Fruit fly (Drosophila melanogaster) whole organism, adult: ENCODE measurements around the gene alien.

ENCODE experiments used
- CG11617 ChIP-seq: fragments of 200-800 bp; sonication (Bioruptor generic); optimal IDR thresholded peaks from 2 replicates; lab custom pipeline; 2017; ENCODE audit warnings: mild to moderate bottlenecking, missing biosample characterization, missing genetic modification reagents, missing genetic modification characterization
- CG12768 ChIP-seq: fragments of 200-800 bp; sonication (Bioruptor generic); optimal IDR thresholded peaks from 2 replicates; lab custom pipeline; 2017; ENCODE audit warnings: missing biosample characterization, missing genetic modification characterization, mild to moderate bottlenecking, moderate library complexity, missing genetic modification reagents
- CG14711 ChIP-seq: fragments of 200-800 bp; sonication (Bioruptor generic); optimal IDR thresholded peaks from 2 replicates; lab custom pipeline; 2018; ENCODE audit warnings: missing biosample characterization, mild to moderate bottlenecking, missing genetic modification characterization, moderate library complexity
- CG1620 ChIP-seq: fragments of 200-800 bp; sonication (Bioruptor generic); optimal IDR thresholded peaks from 2 replicates; lab custom pipeline; 2016; ENCODE audit warnings: missing biosample characterization, missing genetic modification characterization
- CG33017 ChIP-seq: fragments of 200-800 bp; sonication (Bioruptor generic); optimal IDR thresholded peaks from 2 replicates; lab custom pipeline; 2018; ENCODE audit warnings: missing biosample characterization, mild to moderate bottlenecking, missing genetic modification characterization, moderate library complexity
- CG5204 ChIP-seq: fragments of 200-800 bp; sonication (Bioruptor generic); optimal IDR thresholded peaks from 2 replicates; lab custom pipeline; 2016; ENCODE audit warnings: missing biosample characterization, missing genetic modification characterization
- CG7045 ChIP-seq: fragments of 200-800 bp; sonication (Bioruptor generic); optimal IDR thresholded peaks from 2 replicates; lab custom pipeline; 2017; ENCODE audit warnings: missing biosample characterization, mild to moderate bottlenecking, missing genetic modification characterization
- CG7101 ChIP-seq: fragments of 200-800 bp; sonication (Bioruptor generic); optimal IDR thresholded peaks from 2 replicates; lab custom pipeline; 2018; ENCODE audit warnings: missing biosample characterization, mild to moderate bottlenecking, missing genetic modification characterization, moderate library complexity
- Clk ChIP-seq: fragments of 200-800 bp; sonication (Bioruptor generic); optimal IDR thresholded peaks from 2 replicates; lab custom pipeline; 2017; ENCODE audit warnings: missing biosample characterization, missing genetic modification characterization
- Crg-1 ChIP-seq: fragments of 200-800 bp; sonication (Bioruptor generic); optimal IDR thresholded peaks from 2 replicates; lab custom pipeline; 2016; ENCODE audit warnings: missing biosample characterization, missing genetic modification characterization
- Hr96 ChIP-seq: fragments of 200-800 bp; sonication (Bioruptor generic); optimal IDR thresholded peaks from 2 replicates; lab custom pipeline; 2016; ENCODE audit warnings: missing biosample characterization, missing genetic modification characterization
- Mnt ChIP-seq: fragments of 200-800 bp; sonication (Bioruptor generic); optimal IDR thresholded peaks from 2 replicates; lab custom pipeline; 2016; ENCODE audit warnings: missing biosample characterization, mild to moderate bottlenecking, missing genetic modification characterization
- bab1 ChIP-seq: fragments of 200-800 bp; sonication (Bioruptor generic); optimal IDR thresholded peaks from 3 replicates; lab custom pipeline; 2019; ENCODE audit warnings: missing biosample characterization, mild to moderate bottlenecking, missing genetic modification characterization, moderate library complexity
- cic ChIP-seq: fragments of 200-800 bp; sonication (Bioruptor generic); optimal IDR thresholded peaks from 2 replicates; lab custom pipeline; 2017; ENCODE audit warnings: missing biosample characterization, mild to moderate bottlenecking, missing genetic modification characterization, moderate library complexity
- cnc ChIP-seq, 2 experiments: fragments of >200 bp; optimal IDR thresholded peaks; 2 replicates each; lab custom pipeline; 2017
- kay ChIP-seq: fragments of 200-800 bp; sonication (Bioruptor generic); peaks from one replicate; lab custom pipeline; 2016; ENCODE audit warnings: missing biosample characterization, missing genetic modification characterization, borderline replicate concordance
- ovo ChIP-seq: fragments of 200-800 bp; sonication (Bioruptor generic); optimal IDR thresholded peaks from 2 replicates; lab custom pipeline; 2016; ENCODE audit warnings: missing biosample characterization, missing genetic modification characterization
- pad ChIP-seq: fragments of 200-800 bp; sonication (Bioruptor generic); optimal IDR thresholded peaks from 3 replicates; lab custom pipeline; 2017; ENCODE audit warnings: missing biosample characterization, missing genetic modification characterization, mild to moderate bottlenecking, moderate library complexity, missing genetic modification reagents
- tj ChIP-seq: fragments of 200-800 bp; sonication (Bioruptor generic); optimal IDR thresholded peaks from 3 replicates; lab custom pipeline; 2017; ENCODE audit warnings: missing biosample characterization, mild to moderate bottlenecking, missing genetic modification characterization, moderate library complexity
- toe ChIP-seq: fragments of 200-800 bp; sonication (Bioruptor generic); optimal IDR thresholded peaks from 2 replicates; lab custom pipeline; 2016; ENCODE audit warnings: missing biosample characterization, missing genetic modification characterization

The alien gene

DNA sequence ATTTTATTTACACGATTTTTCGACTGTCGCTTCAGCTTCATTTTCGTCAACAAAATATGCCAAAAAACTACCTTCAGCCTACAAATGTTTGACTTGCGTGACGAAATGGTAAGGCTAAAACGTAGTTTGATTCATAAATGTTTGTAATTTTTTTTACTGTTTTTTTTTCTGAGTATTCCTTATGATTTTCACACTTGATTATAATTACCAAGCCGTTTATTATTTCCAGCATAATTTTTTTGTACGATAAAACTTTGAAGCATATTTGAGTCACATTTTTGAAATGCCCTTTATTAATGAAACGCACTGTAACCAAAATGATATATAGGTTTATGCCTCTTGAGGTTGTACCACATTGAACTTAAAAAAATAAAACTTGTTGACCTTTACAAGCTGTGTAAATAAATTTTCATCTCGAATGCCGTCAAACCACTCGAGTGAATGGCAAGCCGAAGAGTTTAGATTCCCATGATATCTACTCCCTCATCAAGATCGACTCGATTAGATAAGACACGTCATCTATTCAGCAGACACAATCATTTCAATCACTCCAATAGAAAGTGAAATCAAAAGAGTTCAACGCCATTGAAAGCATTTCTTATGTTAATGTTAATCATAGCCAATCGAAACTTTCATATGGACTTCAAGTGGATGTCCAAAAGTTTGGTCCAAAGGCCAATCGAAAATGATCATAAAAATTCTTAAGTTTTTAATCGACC, 14.4 kb downstream of the alien start:
- TF ChIP-seq cic (GFP tag; lab: Kevin White, UChicago), result no peak
- TF ChIP-seq CG7101, result no peak
- no peak for TF ChIP-seq CG5204 (GFP tag; lab: Kevin White, UChicago)
- TF ChIP-seq CG7045 (GFP tag; lab: Kevin White, UChicago), result no peak
- TF ChIP-seq CG33017 (tag; lab: Kevin White, UChicago), result no peak
- TF ChIP-seq CG11617 (GFP tag; lab: Kevin White, UChicago), result no peak
- no peak for TF ChIP-seq bab1
- no peak for TF ChIP-seq kay
- TF ChIP-seq cnc (optimal IDR thresholded peaks at IDR 0.05; lab: Kevin White, UChicago), result no peak
- no peak for TF ChIP-seq Crg-1 (GFP tag; lab: Kevin White, UChicago)
- no peak for TF ChIP-seq ovo (GFP tag; lab: Kevin White, UChicago)
- TF ChIP-seq Hr96, result no peak

DNA sequence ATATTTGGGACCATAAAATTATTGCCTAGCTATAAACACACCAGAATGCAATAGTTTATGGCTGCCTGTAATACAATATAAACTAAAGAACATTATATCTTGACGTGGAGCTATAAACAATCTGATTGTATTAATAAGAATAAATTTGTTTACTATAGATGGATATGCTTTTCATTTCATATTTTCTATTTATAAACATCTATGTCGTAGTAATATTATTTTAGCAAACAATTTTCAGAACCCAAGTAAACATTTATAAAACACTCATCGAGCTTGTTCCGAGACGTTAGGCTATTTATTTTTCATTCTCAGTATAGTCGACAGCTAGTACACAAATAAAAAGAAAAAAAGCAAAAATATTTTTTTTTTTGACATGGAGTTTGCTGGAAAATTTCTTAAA, 16.8 kb downstream of the alien start, which contains the start of gene CG18662:
Gene CG18662, plus strand, starts transcription at position 301 of the 400 bp plus-strand sequence.
- peak; percentile 69 for TF ChIP-seq kay
- no peak for TF ChIP-seq pad

DNA sequence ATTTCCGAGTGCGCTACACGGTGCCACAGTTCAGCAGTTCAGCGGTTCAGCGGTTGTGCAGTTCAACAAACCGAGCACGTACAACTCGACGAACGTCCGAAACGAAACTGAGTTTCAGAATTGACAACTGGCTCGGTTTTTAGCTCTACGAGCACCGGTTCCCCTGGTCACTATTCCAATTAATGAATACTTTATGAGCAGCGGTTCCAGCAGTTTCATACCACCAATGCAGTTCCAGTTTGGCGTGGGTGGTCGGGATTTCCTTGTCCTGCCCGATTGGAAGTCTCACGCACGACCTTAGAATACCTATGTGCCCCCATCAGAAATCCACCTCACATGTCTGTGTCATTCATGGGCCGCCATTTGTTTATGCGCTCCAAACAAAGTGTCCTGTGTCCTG, 21.9 kb downstream of the alien start, which contains the start of gene CG9541:
Gene CG9541, minus strand, starts transcription at position 101 of the 400 bp plus-strand sequence.
- no peak for TF ChIP-seq Crg-1 (GFP tag; lab: Kevin White, UChicago)
- no peak for TF ChIP-seq CG14711 (tag; lab: Kevin White, UChicago)
- TF ChIP-seq Mnt (GFP tag; lab: Kevin White, UChicago), result no peak
- no peak for TF ChIP-seq CG5204 (GFP tag; lab: Kevin White, UChicago)
- TF ChIP-seq CG7101, result no peak
- no peak for TF ChIP-seq CG1620 (GFP tag; lab: Kevin White, UChicago)
- no peak for TF ChIP-seq bab1
- TF ChIP-seq CG33017 (tag; lab: Kevin White, UChicago), result no peak
- TF ChIP-seq Clk, result no peak
- TF ChIP-seq cnc (optimal IDR thresholded peaks at IDR 0.05; lab: Kevin White, UChicago), result no peak

DNA sequence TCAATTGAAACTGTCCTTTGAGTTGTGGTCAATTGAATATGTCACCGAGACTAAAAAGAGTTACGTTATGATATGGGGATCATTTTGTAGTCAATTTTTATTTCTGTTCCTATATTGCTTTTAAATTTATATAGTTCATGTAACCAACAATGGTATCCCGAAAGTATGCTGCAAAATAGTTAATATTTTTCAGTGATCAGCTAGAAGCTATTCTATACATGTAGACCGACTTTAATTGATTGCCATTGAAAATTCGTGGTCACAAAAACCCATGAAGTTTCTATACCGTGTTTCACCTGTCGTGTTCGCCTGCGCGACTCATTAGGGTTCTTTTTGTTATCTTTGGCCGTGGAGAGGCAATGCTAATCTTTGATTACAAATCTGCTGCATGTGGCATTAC, 22.7 kb downstream of the alien start:
- TF ChIP-seq bab1, result no peak
- no peak for TF ChIP-seq cnc (optimal IDR thresholded peaks at IDR 0.05; lab: Kevin White, UChicago)
- TF ChIP-seq CG7101, result no peak
- no peak for TF ChIP-seq CG11617 (GFP tag; lab: Kevin White, UChicago)
- TF ChIP-seq cic (GFP tag; lab: Kevin White, UChicago), result no peak
- no peak for TF ChIP-seq CG12768 (GFP tag; lab: Kevin White, UChicago)
- no peak for TF ChIP-seq pad

DNA sequence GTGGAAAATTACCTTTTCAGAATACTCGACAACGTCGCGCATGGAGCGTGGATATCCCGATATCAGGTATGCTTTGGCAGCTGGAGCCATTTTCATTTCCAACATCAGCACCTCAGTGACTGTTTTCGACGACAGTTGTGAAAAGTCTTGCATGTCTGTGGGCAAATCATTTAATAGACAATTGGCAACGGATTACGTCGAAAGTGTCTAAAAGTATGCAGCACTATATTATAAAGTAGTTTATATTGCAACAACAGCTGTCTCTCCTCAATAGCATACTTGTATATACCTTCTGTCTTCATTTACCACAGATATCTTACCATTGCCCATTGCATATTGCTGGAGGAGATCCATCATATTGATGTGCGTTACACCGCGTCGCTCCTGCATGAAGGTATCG, 24.3 kb downstream of the alien start:
- TF ChIP-seq CG7101 (no peak), cic (GFP tag; lab: Kevin White, UChicago) (no peak), bab1 (no peak), kay (no peak), tj (GFP tag; lab: Kevin White, UChicago) (no peak), CG11617 (GFP tag; lab: Kevin White, UChicago) (no peak), CG1620 (GFP tag; lab: Kevin White, UChicago) (no peak), Clk (no peak), CG33017 (tag; lab: Kevin White, UChicago) (no peak), ovo (GFP tag; lab: Kevin White, UChicago) (no peak), CG7045 (GFP tag; lab: Kevin White, UChicago) (no peak), CG5204 (GFP tag; lab: Kevin White, UChicago) (no peak), pad (no peak), cnc (optimal IDR thresholded peaks at IDR 0.05; lab: Kevin White, UChicago) (no peak), Mnt (GFP tag; lab: Kevin White, UChicago) (no peak)

DNA sequence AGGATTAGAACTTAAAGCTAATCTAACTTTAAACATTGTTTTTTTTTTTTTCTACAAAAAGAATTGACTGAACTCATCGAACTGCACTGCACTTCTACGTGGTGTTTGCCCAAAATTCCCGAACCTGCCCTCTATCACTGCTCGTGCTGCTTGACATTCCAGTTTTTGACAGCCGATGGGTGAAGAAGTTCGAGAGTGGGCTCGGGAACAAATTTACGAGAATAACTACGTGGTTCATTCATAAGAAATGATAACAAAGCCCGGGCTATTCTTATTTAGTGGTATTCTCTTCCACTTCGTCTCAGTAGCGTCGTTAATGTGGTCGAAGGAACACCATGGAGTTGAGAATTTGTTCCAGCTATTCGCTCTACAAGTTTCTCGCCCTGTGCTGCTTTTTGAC, 29.9 kb downstream of the alien start, which contains the start of gene CG18088:
Gene CG18088, plus strand, starts transcription at position 301 of the 400 bp plus-strand sequence.
- TF ChIP-seq pad, result no peak
- no peak for TF ChIP-seq Crg-1 (GFP tag; lab: Kevin White, UChicago)
- TF ChIP-seq CG14711 (tag; lab: Kevin White, UChicago), result no peak
- no peak for TF ChIP-seq Mnt (GFP tag; lab: Kevin White, UChicago)
- no peak for TF ChIP-seq Hr96
- TF ChIP-seq CG7045 (GFP tag; lab: Kevin White, UChicago), result no peak
- no peak for TF ChIP-seq ovo (GFP tag; lab: Kevin White, UChicago)
- TF ChIP-seq toe, result no peak
- no peak for TF ChIP-seq CG12768 (GFP tag; lab: Kevin White, UChicago)
- TF ChIP-seq cic (GFP tag; lab: Kevin White, UChicago), result no peak
- no peak for TF ChIP-seq CG33017 (tag; lab: Kevin White, UChicago)
- no peak for TF ChIP-seq bab1
- no peak for TF ChIP-seq CG7101
- TF ChIP-seq tj (GFP tag; lab: Kevin White, UChicago), result no peak
- TF ChIP-seq CG5204 (GFP tag; lab: Kevin White, UChicago), result no peak

DNA sequence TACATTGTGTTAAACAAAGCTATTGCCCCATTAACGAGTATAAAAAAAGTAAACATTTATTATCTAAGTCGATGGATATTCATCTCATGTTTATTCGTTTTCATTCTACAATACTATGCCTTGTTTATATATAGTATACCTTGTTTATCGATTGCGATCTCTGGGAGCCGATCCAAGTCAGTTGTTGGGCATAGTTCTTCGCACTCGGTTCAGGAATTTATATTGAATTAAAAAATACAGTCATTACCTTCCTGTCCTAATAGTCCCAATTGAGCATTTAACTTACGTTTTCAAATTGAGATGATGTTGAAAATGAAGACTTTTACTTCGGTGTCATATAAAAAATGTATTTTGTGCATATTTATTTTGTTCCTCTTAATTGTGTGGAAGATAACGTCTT, 32.5 kb downstream of the alien start, which contains the start of gene CG32984:
Gene CG32984, plus strand, starts transcription at position 301 of the 400 bp plus-strand sequence.
- TF ChIP-seq kay, result peak; percentile 37
- no peak for TF ChIP-seq CG5204 (GFP tag; lab: Kevin White, UChicago)
- no peak for TF ChIP-seq Clk
- TF ChIP-seq CG33017 (tag; lab: Kevin White, UChicago), result no peak
